Worm (Caenorhabditis elegans) whole organism, early embryonic: ENCODE measurements around the gene clec-149.

Source experiments
- B0310.2 ChIP-seq: sonication (generic microtip); optimal IDR thresholded peaks from 2 replicates; lab custom pipeline; 2016; ENCODE audit warnings: mild to moderate bottlenecking, missing genetic modification characterization, missing compliant biosample characterization
- F13C5.2 ChIP-seq: sonication (generic microtip); optimal IDR thresholded peaks from 2 replicates; lab custom pipeline; 2017; ENCODE audit warnings: mild to moderate bottlenecking, missing genetic modification characterization, inconsistent platforms, missing compliant biosample characterization
- aly-1 ChIP-seq: sonication (generic microtip); optimal IDR thresholded peaks from 2 replicates; lab custom pipeline; 2016; ENCODE audit warnings: missing genetic modification characterization, missing compliant biosample characterization
- ama-1 ChIP-seq: fragments of 150-350 bp; optimal IDR thresholded peaks from 2 replicates; lab custom pipeline; 2014
- ceh-13 ChIP-seq: fragments of 200-800 bp; sonication (Bioruptor generic); optimal IDR thresholded peaks from 2 replicates; lab custom pipeline; 2018; ENCODE audit warnings: mild to moderate bottlenecking, missing genetic modification characterization, missing compliant biosample characterization
- ets-7 ChIP-seq: sonication (generic microtip); optimal IDR thresholded peaks from 2 replicates; lab custom pipeline; 2016; ENCODE audit warnings: missing genotype, missing genetic modification characterization, missing compliant biosample characterization
- flt-1 ChIP-seq: fragments of 200-800 bp; sonication (Bioruptor generic); IDR thresholded peaks from 2 replicates; pipeline ENCODE4 v1.3.6; 2022; ENCODE audit warnings: missing genetic modification characterization, missing compliant biosample characterization
- hmg-4 ChIP-seq: fragments of 200-800 bp; sonication (Bioruptor generic); optimal IDR thresholded peaks from 2 replicates; lab custom pipeline; 2018; ENCODE audit warnings: mild to moderate bottlenecking, missing genetic modification characterization, missing compliant biosample characterization
- hnd-1 ChIP-seq: sonication (generic microtip); optimal IDR thresholded peaks from 2 replicates; lab custom pipeline; 2016; ENCODE audit warnings: missing genetic modification characterization, missing compliant biosample characterization
- scrt-1 ChIP-seq: fragments of 200-800 bp; sonication (Bioruptor generic); IDR thresholded peaks from 2 replicates; pipeline ENCODE4 v1.3.6; 2022; ENCODE audit warnings: missing genetic modification characterization, missing compliant biosample characterization
- sea-1 ChIP-seq: fragments of 200-800 bp; sonication (Bioruptor generic); conservative IDR thresholded peaks from 2 replicates; pipeline ENCODE4 v1.3.6; 2022; ENCODE audit warnings: missing genetic modification characterization, missing compliant biosample characterization
- tbx-11 ChIP-seq: fragments of 200-800 bp; sonication (Bioruptor generic); IDR thresholded peaks from 2 replicates; pipeline ENCODE4 v1.3.6; 2022; ENCODE audit warnings: missing genetic modification characterization, missing compliant biosample characterization
- tbx-37 ChIP-seq: fragments of 200-800 bp; sonication (Bioruptor generic); conservative IDR thresholded peaks from 2 replicates; pipeline ENCODE4 v1.3.6; 2022; ENCODE audit warnings: missing genetic modification reagents, missing genetic modification characterization, missing compliant biosample characterization
- tra-4 ChIP-seq: sonication (generic microtip); optimal IDR thresholded peaks from 2 replicates; lab custom pipeline; 2017; ENCODE audit warnings: missing genetic modification characterization, missing compliant biosample characterization

ce11 chrIII:873432-873831 lies 50.4 kb downstream of the clec-149 start, which contains the start of gene clc-19:
- TF ChIP-seq hnd-1 (tag; lab: Kevin White, UChicago), result no peak
- TF ChIP-seq ama-1, result no peak
- TF ChIP-seq flt-1 (GFP tag; lab: Robert Waterston, UW), result no peak
- no peak for TF ChIP-seq ceh-13 (GFP tag; lab: Kevin White, UChicago)
- TF ChIP-seq scrt-1, result no peak
- TF ChIP-seq sea-1, result no peak
- TF ChIP-seq ets-7, result no peak
- TF ChIP-seq B0310.2 (tag; lab: Kevin White, UChicago), result no peak
- no peak for TF ChIP-seq tra-4 (tag; lab: Kevin White, UChicago)
- TF ChIP-seq hmg-4, result no peak
- TF ChIP-seq F13C5.2 (tag; lab: Kevin White, UChicago), result no peak
- TF ChIP-seq tbx-11, result no peak
- TF ChIP-seq aly-1 (tag; lab: Kevin White, UChicago), result no peak
- TF ChIP-seq tbx-37 (GFP tag; lab: Robert Waterston, UW), result no peak
